Fruit fly (Drosophila melanogaster) whole organism, embryonic: ENCODE data around the gene hyd.

Experiments
- Adf1 ChIP-seq: fragments of 200-800 bp; sonication (Bioruptor generic); IDR thresholded peaks from 2 replicates; pipeline ENCODE4 v1.3.6; 2022; ENCODE audit warnings: missing biosample characterization, missing genetic modification characterization
- CG10147 ChIP-seq: fragments of 200-800 bp; sonication (Bioruptor generic); optimal IDR thresholded peaks from 2 replicates; lab custom pipeline; 2019; ENCODE audit warnings: missing biosample characterization, mild to moderate bottlenecking, missing genetic modification characterization, moderate library complexity
- CG10274 ChIP-seq: fragments of 200-800 bp; sonication (Bioruptor generic); optimal IDR thresholded peaks from 3 replicates; lab custom pipeline; 2017; ENCODE audit warnings: missing biosample characterization, mild to moderate bottlenecking, missing genetic modification characterization
- CG10431 ChIP-seq: fragments of 200-800 bp; sonication (Bioruptor generic); optimal IDR thresholded peaks from 3 replicates; lab custom pipeline; 2018; ENCODE audit warnings: missing biosample characterization, mild to moderate bottlenecking, missing genetic modification characterization
- CG11085 ChIP-seq: fragments of 200-800 bp; sonication (Bioruptor generic); IDR thresholded peaks from 2 replicates; pipeline ENCODE4 v1.3.6; 2022; ENCODE audit warnings: missing biosample characterization, missing genetic modification characterization
- CG12219 ChIP-seq: fragments of 200-800 bp; sonication (Bioruptor generic); optimal IDR thresholded peaks from 3 replicates; lab custom pipeline; 2018; ENCODE audit warnings: missing biosample characterization, mild to moderate bottlenecking, missing genetic modification characterization
- CG14441 ChIP-seq: fragments of 200-800 bp; sonication (Bioruptor generic); IDR thresholded peaks from 2 replicates; pipeline ENCODE4 v1.3.6; 2022; ENCODE audit warnings: missing biosample characterization, missing genetic modification characterization
- CG15269 ChIP-seq: fragments of 200-800 bp; sonication (Bioruptor generic); optimal IDR thresholded peaks from 2 replicates; lab custom pipeline; 2018; ENCODE audit warnings: missing biosample characterization, mild to moderate bottlenecking, missing genetic modification characterization, moderate library complexity
- CG1602 ChIP-seq: fragments of 200-800 bp; sonication (Bioruptor generic); optimal IDR thresholded peaks from 3 replicates; lab custom pipeline; 2016; ENCODE audit warnings: missing biosample characterization, missing genetic modification characterization
- CG16815 ChIP-seq: fragments of 200-800 bp; sonication (Bioruptor generic); optimal IDR thresholded peaks from 3 replicates; lab custom pipeline; 2017; ENCODE audit warnings: missing biosample characterization, mild to moderate bottlenecking, missing genetic modification characterization
- CG17359 ChIP-seq: fragments of 200-800 bp; sonication (Bioruptor generic); optimal IDR thresholded peaks from 3 replicates; lab custom pipeline; 2018; ENCODE audit warnings: missing biosample characterization, mild to moderate bottlenecking, missing genetic modification characterization, moderate library complexity
- CG17361 ChIP-seq: fragments of 200-800 bp; sonication (Bioruptor generic); IDR thresholded peaks from 3 replicates; pipeline ENCODE4 v1.3.6; 2022; ENCODE audit warnings: missing biosample characterization, missing genetic modification characterization
- CG4854 ChIP-seq: fragments of 200-800 bp; sonication (Bioruptor generic); optimal IDR thresholded peaks from 2 replicates; lab custom pipeline; 2016; ENCODE audit warnings: missing biosample characterization, missing genetic modification characterization, inconsistent platforms
- CG7357 ChIP-seq: fragments of 200-800 bp; sonication (Bioruptor generic); IDR thresholded peaks from 3 replicates; pipeline ENCODE4 v1.3.6; 2022; ENCODE audit warnings: missing biosample characterization, missing genetic modification characterization
- CG9727 ChIP-seq: fragments of 200-800 bp; sonication (Bioruptor generic); optimal IDR thresholded peaks from 3 replicates; lab custom pipeline; 2017; ENCODE audit warnings: missing biosample characterization, mild to moderate bottlenecking, missing genetic modification characterization
- Dfd ChIP-seq, 2 experiments: fragments of >200 bp; optimal IDR thresholded peaks; 2 replicates each; lab custom pipeline; 2017; ENCODE audit warnings: missing biosample characterization in 2 of 2, missing genetic modification characterization in 2 of 2
- Doc3 ChIP-seq: fragments of 200-800 bp; sonication (Bioruptor generic); IDR thresholded peaks from 3 replicates; pipeline ENCODE4 v1.3.6; 2022; ENCODE audit warnings: missing biosample characterization, missing genetic modification characterization; ENCODE audit not compliant: partially characterized antibody
- Eip74EF ChIP-seq, 2 experiments: fragments of 200-800 bp in 1 of 2; fragments of >200 bp in 1 of 2; sonication (Bioruptor generic) in 1 of 2; optimal IDR thresholded peaks; 2 replicates each; lab custom pipeline; 2017 to 2019; ENCODE audit warnings: missing biosample characterization in 2 of 2, missing genetic modification characterization in 2 of 2, mild to moderate bottlenecking in 1 of 2, moderate library complexity in 1 of 2
- H15 ChIP-seq: fragments of 200-800 bp; sonication (Bioruptor generic); IDR thresholded peaks from 3 replicates; pipeline ENCODE4 v1.3.6; 2022; ENCODE audit warnings: missing biosample characterization, missing genetic modification characterization
- HmgZ ChIP-seq: fragments of 200-800 bp; sonication (Bioruptor generic); optimal IDR thresholded peaks from 2 replicates; lab custom pipeline; 2018; ENCODE audit warnings: missing biosample characterization, mild to moderate bottlenecking, missing genetic modification characterization
- Hr78 ChIP-seq, 2 experiments: fragments of 200-800 bp in 1 of 2; fragments of >200 bp in 1 of 2; sonication (Bioruptor generic) in 1 of 2; optimal IDR thresholded peaks; 2 replicates each; lab custom pipeline; 2017 to 2019; ENCODE audit warnings: missing biosample characterization in 2 of 2, missing genetic modification characterization in 2 of 2, mild to moderate bottlenecking in 1 of 2, moderate library complexity in 1 of 2
- Meics ChIP-seq: fragments of 200-800 bp; sonication (Bioruptor generic); optimal IDR thresholded peaks from 2 replicates; lab custom pipeline; 2017; ENCODE audit warnings: missing biosample characterization, mild to moderate bottlenecking, missing genetic modification characterization
- NFAT ChIP-seq: fragments of 200-800 bp; sonication (Bioruptor generic); IDR thresholded peaks from 2 replicates; pipeline ENCODE4 v1.3.6; 2022; ENCODE audit warnings: missing biosample characterization, missing genetic modification characterization
- Nf-YA ChIP-seq: fragments of 200-800 bp; sonication (Bioruptor generic); IDR thresholded peaks from 2 replicates; pipeline ENCODE4 v1.3.6; 2022; ENCODE audit warnings: missing biosample characterization, missing genetic modification characterization
- Oaz ChIP-seq: fragments of 200-800 bp; sonication (Bioruptor generic); IDR thresholded peaks from 2 replicates; pipeline ENCODE4 v1.3.6; 2022; ENCODE audit warnings: missing biosample characterization, missing genetic modification characterization
- Oli ChIP-seq: fragments of 200-800 bp; sonication (Bioruptor generic); optimal IDR thresholded peaks from 2 replicates; lab custom pipeline; 2018; ENCODE audit warnings: missing biosample characterization, mild to moderate bottlenecking, missing genetic modification characterization, moderate library complexity
- Sox102F ChIP-seq: fragments of 200-800 bp; sonication (Bioruptor generic); optimal IDR thresholded peaks from 2 replicates; lab custom pipeline; 2018; ENCODE audit warnings: missing biosample characterization, mild to moderate bottlenecking, missing genetic modification characterization, moderate library complexity
- ap ChIP-seq: fragments of 200-800 bp; sonication (Bioruptor generic); IDR thresholded peaks from 2 replicates; pipeline ENCODE4 v1.3.6; 2022; ENCODE audit warnings: missing biosample characterization, missing genetic modification characterization
- bab2 ChIP-seq: fragments of 200-800 bp; sonication (Bioruptor generic); optimal IDR thresholded peaks from 2 replicates; lab custom pipeline; 2016; ENCODE audit warnings: missing biosample characterization, missing genetic modification characterization
- chinmo ChIP-seq: fragments of 200-800 bp; sonication (Bioruptor generic); IDR thresholded peaks from 4 replicates; pipeline ENCODE4 v1.3.6; 2022; ENCODE audit warnings: missing biosample characterization, missing genetic modification characterization; ENCODE audit not compliant: partially characterized antibody
- croc ChIP-seq: fragments of 200-800 bp; sonication (Bioruptor generic); conservative IDR thresholded peaks from 3 replicates; pipeline ENCODE4 v1.3.6; 2022; ENCODE audit warnings: missing biosample characterization, missing genetic modification characterization
- cwo ChIP-seq: fragments of 200-800 bp; sonication (Bioruptor generic); optimal IDR thresholded peaks from 3 replicates; lab custom pipeline; 2017; ENCODE audit warnings: missing biosample characterization, missing genetic modification characterization, mild to moderate bottlenecking, moderate library complexity, missing genetic modification reagents
- exex ChIP-seq: fragments of 200-800 bp; sonication (Bioruptor generic); optimal IDR thresholded peaks from 4 replicates; lab custom pipeline; 2018; ENCODE audit warnings: missing biosample characterization, mild to moderate bottlenecking, missing genetic modification characterization, moderate library complexity
- fd64A ChIP-seq: fragments of 200-800 bp; sonication (Bioruptor generic); optimal IDR thresholded peaks from 3 replicates; lab custom pipeline; 2018; ENCODE audit warnings: missing biosample characterization, mild to moderate bottlenecking, missing genetic modification characterization
- grn ChIP-seq: fragments of 200-800 bp; sonication (Bioruptor generic); optimal IDR thresholded peaks from 3 replicates; lab custom pipeline; 2017; ENCODE audit warnings: missing biosample characterization, missing genetic modification characterization
- lilli ChIP-seq: fragments of 200-800 bp; sonication (Bioruptor generic); optimal IDR thresholded peaks from 3 replicates; lab custom pipeline; 2016; ENCODE audit warnings: missing biosample characterization, missing genetic modification characterization
- lmd ChIP-seq: fragments of 200-800 bp; sonication (Bioruptor generic); IDR thresholded peaks from 2 replicates; pipeline ENCODE4 v1.3.6; 2022; ENCODE audit warnings: missing biosample characterization, missing genetic modification characterization
- maf-S ChIP-seq: fragments of 200-800 bp; sonication (Bioruptor generic); optimal IDR thresholded peaks from 2 replicates; lab custom pipeline; 2016; ENCODE audit warnings: missing biosample characterization, missing genetic modification characterization
- pb ChIP-seq: fragments of 200-800 bp; sonication (Bioruptor generic); optimal IDR thresholded peaks from 3 replicates; lab custom pipeline; 2016; ENCODE audit warnings: missing biosample characterization, missing genetic modification characterization
- pfk ChIP-seq: fragments of 200-800 bp; sonication (Bioruptor generic); optimal IDR thresholded peaks from 2 replicates; lab custom pipeline; 2018; ENCODE audit warnings: missing biosample characterization, mild to moderate bottlenecking, missing genetic modification characterization, moderate library complexity
- pho ChIP-seq: fragments of 200-800 bp; sonication (Bioruptor generic); optimal IDR thresholded peaks from 2 replicates; lab custom pipeline; 2016; ENCODE audit warnings: missing biosample characterization, missing genetic modification characterization
- ro ChIP-seq: fragments of 200-800 bp; sonication (Bioruptor generic); IDR thresholded peaks from 2 replicates; pipeline ENCODE4 v1.3.6; 2022; ENCODE audit warnings: missing biosample characterization, missing genetic modification characterization
- sens ChIP-seq: fragments of 200-800 bp; sonication (Bioruptor generic); peaks from one replicate; lab custom pipeline; 2016; ENCODE audit warnings: missing biosample characterization, missing genetic modification characterization
- so ChIP-seq: fragments of 200-800 bp; sonication (Bioruptor generic); IDR thresholded peaks from 3 replicates; pipeline ENCODE4 v1.3.6; 2022; ENCODE audit warnings: missing biosample characterization, missing genetic modification characterization
- sob ChIP-seq: fragments of 200-800 bp; sonication (Bioruptor generic); IDR thresholded peaks from 2 replicates; pipeline ENCODE4 v1.3.6; 2022; ENCODE audit warnings: missing biosample characterization, missing genetic modification characterization
- sr ChIP-seq: fragments of 200-800 bp; sonication (Bioruptor generic); IDR thresholded peaks from 3 replicates; pipeline ENCODE4 v1.3.6; 2022; ENCODE audit warnings: missing biosample characterization, missing genetic modification characterization
- sug ChIP-seq: fragments of 200-800 bp; optimal IDR thresholded peaks from 2 replicates; lab custom pipeline; 2019; ENCODE audit warnings: missing biosample characterization, mild to moderate bottlenecking, missing genetic modification characterization, moderate library complexity
- tap ChIP-seq: fragments of 200-800 bp; optimal IDR thresholded peaks from 3 replicates; lab custom pipeline; 2019; ENCODE audit warnings: missing biosample characterization, mild to moderate bottlenecking, missing genetic modification characterization, moderate library complexity
- tgo ChIP-seq: fragments of 200-800 bp; sonication (Bioruptor generic); IDR thresholded peaks from 3 replicates; pipeline ENCODE4 v1.3.6; 2022; ENCODE audit warnings: missing biosample characterization, missing genetic modification characterization
- vnd ChIP-seq: fragments of 200-800 bp; sonication (Bioruptor generic); IDR thresholded peaks from 3 replicates; pipeline ENCODE4 v1.3.6; 2022; ENCODE audit warnings: missing biosample characterization, missing genetic modification characterization; ENCODE audit not compliant: partially characterized antibody
- zfh1 ChIP-seq: fragments of 200-800 bp; sonication (Bioruptor generic); IDR thresholded peaks from 3 replicates; pipeline ENCODE4 v1.3.6; 2022; ENCODE audit warnings: missing biosample characterization, missing genetic modification characterization

hyd gene

dm6 chr3R:9701148-9701703, 24.2 kb downstream of the hyd start (continued):
- peak; percentile 93 for TF ChIP-seq Meics (GFP tag; lab: Kevin White, UChicago)
- peak; percentile 51 for TF ChIP-seq CG17359 (tag; lab: Kevin White, UChicago)
- no peak for TF ChIP-seq Adf1 (GFP tag; lab: Robert Waterston, UW)
- TF ChIP-seq sr (GFP tag; lab: Robert Waterston, UW): no peak
- TF ChIP-seq Sox102F (GFP tag; lab: Kevin White, UChicago): peak; percentile 17
- no peak for TF ChIP-seq Nf-YA
- no peak for TF ChIP-seq zfh1 (GFP tag; lab: Robert Waterston, UW)
- no peak for TF ChIP-seq H15 (GFP tag; lab: Robert Waterston, UW)
- TF ChIP-seq sug: no peak
- peak; percentile 32 for TF ChIP-seq bab2
- no peak for TF ChIP-seq CG14441 (GFP tag; lab: Robert Waterston, UW)
- no peak for TF ChIP-seq NFAT (GFP tag; lab: Robert Waterston, UW)
- no peak for TF ChIP-seq CG1602 (GFP tag; lab: Kevin White, UChicago)
- TF ChIP-seq Oaz: no peak
- TF ChIP-seq CG11085: no peak
- peak; percentile 9 for TF ChIP-seq pb (GFP tag; lab: Kevin White, UChicago)
- TF ChIP-seq CG12219 (GFP tag; lab: Kevin White, UChicago): no peak
- peak; percentile 17 for TF ChIP-seq Oli (tag; lab: Kevin White, UChicago)
- peak; percentile 32 for TF ChIP-seq CG10274 (GFP tag; lab: Kevin White, UChicago)
- no peak for TF ChIP-seq fd64A (GFP tag; lab: Kevin White, UChicago)
- TF ChIP-seq grn (GFP tag; lab: Kevin White, UChicago): no peak
- peak; percentile 14 for TF ChIP-seq sens (GFP tag; lab: Kevin White, UChicago)
- TF ChIP-seq vnd (GFP tag; lab: Robert Waterston, UW): no peak
- TF ChIP-seq cwo (GFP tag; lab: Kevin White, UChicago): peak; percentile 10
- TF ChIP-seq CG10431: no peak
- no peak for TF ChIP-seq CG16815 (GFP tag; lab: Kevin White, UChicago)
- no peak for TF ChIP-seq Doc3 (GFP tag; lab: Robert Waterston, UW)
- TF ChIP-seq chinmo (GFP tag; lab: Robert Waterston, UW): no peak
- no peak for TF ChIP-seq Dfd (GFP tag; optimal IDR thresholded peaks at IDR 0.05; lab: Kevin White, UChicago)
- TF ChIP-seq tap: no peak
- TF ChIP-seq HmgZ (tag; lab: Kevin White, UChicago): peak; percentile 21
- TF ChIP-seq pfk (GFP tag; lab: Kevin White, UChicago): no peak
- no peak for TF ChIP-seq ro (GFP tag; lab: Robert Waterston, UW)
- TF ChIP-seq CG7357 (GFP tag; lab: Robert Waterston, UW): no peak
- TF ChIP-seq ap: no peak
- TF ChIP-seq Hr78 (GFP tag; optimal IDR thresholded peaks at IDR 0.05; lab: Kevin White, UChicago): no peak
- no peak for TF ChIP-seq lilli (GFP tag; lab: Kevin White, UChicago)
- no peak for TF ChIP-seq tgo (GFP tag; lab: Robert Waterston, UW)
- TF ChIP-seq Eip74EF (GFP tag; optimal IDR thresholded peaks at IDR 0.05; lab: Kevin White, UChicago): peak in 1 of 2 experiments; percentile 51
- no peak for TF ChIP-seq sob (GFP tag; lab: Robert Waterston, UW)
- TF ChIP-seq CG4854: no peak
- peak; percentile 44 for TF ChIP-seq pho (GFP tag; lab: Kevin White, UChicago)
- TF ChIP-seq CG9727 (GFP tag; lab: Kevin White, UChicago): no peak
- TF ChIP-seq CG15269: peak; percentile 33
- TF ChIP-seq so (GFP tag; lab: Robert Waterston, UW): no peak
- no peak for TF ChIP-seq croc
- no peak for TF ChIP-seq lmd (GFP tag; lab: Robert Waterston, UW)
- TF ChIP-seq CG10147 (GFP tag; lab: Kevin White, UChicago): no peak
- no peak for TF ChIP-seq CG17361 (GFP tag; lab: Robert Waterston, UW)
- no peak for TF ChIP-seq maf-S (GFP tag; lab: Kevin White, UChicago)
- no peak for TF ChIP-seq exex (tag; lab: Kevin White, UChicago)
